Fruit fly (Drosophila melanogaster) whole organism, embryonic: ENCODE data around the gene SmD2.

Source experiments
- CG10959 ChIP-seq: fragments of 200-800 bp; sonication (Bioruptor generic); IDR thresholded peaks from 2 replicates; pipeline ENCODE4 v1.3.6; 2022; ENCODE audit warnings: missing biosample characterization, missing genetic modification characterization
- CG1529 ChIP-seq: fragments of 200-800 bp; sonication (Bioruptor generic); optimal IDR thresholded peaks from 3 replicates; lab custom pipeline; 2018; ENCODE audit warnings: missing biosample characterization, missing genetic modification characterization
- CG8359 ChIP-seq: fragments of 200-800 bp; sonication (Bioruptor generic); optimal IDR thresholded peaks from 2 replicates; lab custom pipeline; 2017; ENCODE audit warnings: missing biosample characterization, mild to moderate bottlenecking, missing genetic modification characterization, borderline replicate concordance
- CG9876 ChIP-seq: fragments of 200-800 bp; sonication (Bioruptor generic); optimal IDR thresholded peaks from 2 replicates; lab custom pipeline; 2016; ENCODE audit warnings: missing biosample characterization, missing genetic modification characterization
- bbx ChIP-seq: fragments of 200-800 bp; sonication (Bioruptor generic); IDR thresholded peaks from 2 replicates; pipeline ENCODE4 v1.3.6; 2022; ENCODE audit warnings: missing biosample characterization, missing genetic modification characterization; ENCODE audit not compliant: partially characterized antibody
- en ChIP-seq: fragments of 200-800 bp; sonication (Bioruptor generic); optimal IDR thresholded peaks from 2 replicates; lab custom pipeline; 2016; ENCODE audit warnings: missing biosample characterization, missing genetic modification characterization
- nerfin-1 ChIP-seq: fragments of 200-800 bp; sonication (Bioruptor generic); optimal IDR thresholded peaks from 3 replicates; lab custom pipeline; 2019; ENCODE audit warnings: missing biosample characterization, mild to moderate bottlenecking, missing genetic modification characterization, moderate library complexity
- sisA ChIP-seq: fragments of 200-800 bp; sonication (Bioruptor generic); IDR thresholded peaks from 2 replicates; pipeline ENCODE4 v1.3.6; 2022; ENCODE audit warnings: missing biosample characterization, missing genetic modification characterization

DNA sequence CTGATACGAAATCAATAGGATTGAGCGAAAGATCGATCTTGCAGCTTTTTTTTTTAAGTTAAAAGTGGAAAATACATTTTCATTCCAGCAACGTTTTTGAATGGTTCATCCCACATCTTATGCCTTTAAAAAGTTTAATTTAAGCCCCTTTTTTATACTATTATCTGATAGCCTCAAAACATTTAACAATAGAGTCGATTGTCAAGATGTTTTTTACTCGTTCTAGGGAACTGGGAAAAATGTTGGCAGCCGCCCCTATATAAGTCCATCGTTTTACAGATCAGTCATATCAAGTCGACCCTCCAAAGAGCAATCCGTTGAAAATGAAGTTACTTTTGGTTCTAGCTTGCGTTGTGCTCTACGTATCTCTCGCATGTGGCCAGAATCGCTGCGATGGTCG is 31.8 kb upstream of the SmD2 start, which contains the start of gene CG42537:
- no peak for TF ChIP-seq CG8359
- no peak for TF ChIP-seq bbx (GFP tag; lab: Robert Waterston, UW)
- TF ChIP-seq CG10959 (GFP tag; lab: Robert Waterston, UW): no peak
- no peak for TF ChIP-seq sisA (GFP tag; lab: Robert Waterston, UW)
- TF ChIP-seq CG9876 (GFP tag; lab: Kevin White, UChicago): no peak
- no peak for TF ChIP-seq en (GFP tag; lab: Kevin White, UChicago)
- no peak for TF ChIP-seq nerfin-1 (tag; lab: Kevin White, UChicago)
- no peak for TF ChIP-seq CG1529 (GFP tag; lab: Kevin White, UChicago)
